Fruit fly (Drosophila melanogaster) whole organism, prepupa: ENCODE measurements around the gene CG15643.

Source experiments
- Blimp-1 ChIP-seq: fragments of 200-800 bp; sonication (Bioruptor generic); optimal IDR thresholded peaks from 3 replicates; lab custom pipeline; 2017; ENCODE audit warnings: missing biosample characterization, missing genetic modification characterization, mild to moderate bottlenecking, moderate library complexity, missing genetic modification reagents
- CG10669 ChIP-seq: fragments of 200-800 bp; sonication (Bioruptor generic); optimal IDR thresholded peaks from 3 replicates; lab custom pipeline; 2018; ENCODE audit warnings: missing biosample characterization, mild to moderate bottlenecking, missing genetic modification characterization, moderate library complexity
- CG11294 ChIP-seq: fragments of 200-800 bp; sonication (Bioruptor generic); IDR thresholded peaks from 2 replicates; pipeline ENCODE4 v1.3.6; 2022; ENCODE audit warnings: missing biosample characterization, missing genetic modification characterization
- CG11762 ChIP-seq: fragments of 200-800 bp; sonication (Bioruptor generic); optimal IDR thresholded peaks from 3 replicates; lab custom pipeline; 2016; ENCODE audit warnings: missing biosample characterization, missing genetic modification characterization; ENCODE audit not compliant: insufficient read depth
- CG11902 ChIP-seq: fragments of 200-800 bp; sonication (Bioruptor generic); optimal IDR thresholded peaks from 3 replicates; lab custom pipeline; 2016; ENCODE audit warnings: missing biosample characterization, missing genetic modification characterization
- CG15336 ChIP-seq: fragments of 200-800 bp; sonication (Bioruptor generic); IDR thresholded peaks from 2 replicates; pipeline ENCODE4 v1.3.6; 2022; ENCODE audit warnings: missing biosample characterization, missing genetic modification characterization
- CG16779 ChIP-seq: fragments of 200-800 bp; sonication (Bioruptor generic); optimal IDR thresholded peaks from 3 replicates; lab custom pipeline; 2017; ENCODE audit warnings: missing biosample characterization, mild to moderate bottlenecking, missing genetic modification characterization
- CG3032 ChIP-seq: fragments of 200-800 bp; optimal IDR thresholded peaks from 2 replicates; lab custom pipeline; 2019; ENCODE audit warnings: missing biosample characterization, mild to moderate bottlenecking, missing genetic modification characterization, moderate library complexity
- CG31627 ChIP-seq: fragments of 200-800 bp; sonication (Bioruptor generic); optimal IDR thresholded peaks from 3 replicates; lab custom pipeline; 2016; ENCODE audit warnings: missing biosample characterization, missing genetic modification characterization
- CG32006 ChIP-seq: fragments of 200-800 bp; sonication (Bioruptor generic); optimal IDR thresholded peaks from 3 replicates; lab custom pipeline; 2017; ENCODE audit warnings: missing biosample characterization, mild to moderate bottlenecking, missing genetic modification characterization
- CG34406 ChIP-seq: fragments of 200-800 bp; sonication (Bioruptor generic); optimal IDR thresholded peaks from 3 replicates; lab custom pipeline; 2016; ENCODE audit warnings: missing biosample characterization, missing genetic modification characterization
- CG3919 ChIP-seq: fragments of 200-800 bp; sonication (Bioruptor generic); optimal IDR thresholded peaks from 3 replicates; lab custom pipeline; 2016; ENCODE audit warnings: missing biosample characterization, missing genetic modification characterization
- CG4318 ChIP-seq: fragments of 200-800 bp; sonication (Bioruptor generic); optimal IDR thresholded peaks from 3 replicates; lab custom pipeline; 2017; ENCODE audit warnings: missing biosample characterization, mild to moderate bottlenecking, missing genetic modification characterization
- CG6163 ChIP-seq: fragments of 200-800 bp; sonication (Bioruptor generic); IDR thresholded peaks from 3 replicates; pipeline ENCODE4 v1.3.6; 2022; ENCODE audit warnings: missing biosample characterization, missing genetic modification characterization
- CG6276 ChIP-seq: fragments of 200-800 bp; sonication (Bioruptor generic); optimal IDR thresholded peaks from 2 replicates; lab custom pipeline; 2017; ENCODE audit warnings: missing biosample characterization, mild to moderate bottlenecking, missing genetic modification characterization
- CG6792 ChIP-seq: fragments of 200-800 bp; sonication (Bioruptor generic); optimal IDR thresholded peaks from 3 replicates; lab custom pipeline; 2016; ENCODE audit warnings: missing biosample characterization, missing genetic modification characterization
- CG6808 ChIP-seq: fragments of 200-800 bp; sonication (Bioruptor generic); optimal IDR thresholded peaks from 3 replicates; lab custom pipeline; 2017; ENCODE audit warnings: missing biosample characterization, missing genetic modification characterization, mild to moderate bottlenecking, moderate library complexity, missing genetic modification reagents
- CG7368 ChIP-seq: fragments of 200-800 bp; sonication (Bioruptor generic); optimal IDR thresholded peaks from 3 replicates; lab custom pipeline; 2016; ENCODE audit warnings: missing biosample characterization, missing genetic modification characterization
- CG8119 ChIP-seq: fragments of 200-800 bp; sonication (Bioruptor generic); IDR thresholded peaks from 3 replicates; pipeline ENCODE4 v1.3.6; 2022; ENCODE audit warnings: missing biosample characterization, missing genetic modification characterization
- CG8319 ChIP-seq: fragments of 200-800 bp; sonication (Bioruptor generic); optimal IDR thresholded peaks from 3 replicates; lab custom pipeline; 2016; ENCODE audit warnings: missing biosample characterization, missing genetic modification characterization
- CG9139 ChIP-seq: fragments of 200-800 bp; sonication (Bioruptor generic); optimal IDR thresholded peaks from 3 replicates; lab custom pipeline; 2017; ENCODE audit warnings: missing biosample characterization, mild to moderate bottlenecking, missing genetic modification characterization
- Eip75B ChIP-seq: fragments of 200-800 bp; sonication (Bioruptor generic); optimal IDR thresholded peaks from 3 replicates; lab custom pipeline; 2016; ENCODE audit warnings: missing biosample characterization, missing genetic modification characterization
- Eip78C ChIP-seq: fragments of 200-800 bp; sonication (Bioruptor generic); peaks from one replicate; lab custom pipeline; 2016; ENCODE audit warnings: missing biosample characterization, missing genetic modification characterization
- Ets21C ChIP-seq: fragments of 200-800 bp; sonication (Bioruptor generic); optimal IDR thresholded peaks from 3 replicates; lab custom pipeline; 2016; ENCODE audit warnings: missing biosample characterization, missing genetic modification characterization
- Ets96B ChIP-seq: fragments of 200-800 bp; optimal IDR thresholded peaks from 2 replicates; lab custom pipeline; 2019; ENCODE audit warnings: missing biosample characterization, mild to moderate bottlenecking, missing genetic modification characterization, moderate library complexity
- Hr38 ChIP-seq: sonication (Bioruptor generic); optimal IDR thresholded peaks from 2 replicates; lab custom pipeline; 2016; ENCODE audit warnings: missing biosample characterization, missing genetic modification characterization
- Hr39 ChIP-seq: fragments of 200-800 bp; sonication (Bioruptor generic); optimal IDR thresholded peaks from 2 replicates; lab custom pipeline; 2016; ENCODE audit warnings: missing biosample characterization, missing genetic modification characterization
- Hr4 ChIP-seq: fragments of 200-800 bp; sonication (Bioruptor generic); optimal IDR thresholded peaks from 3 replicates; lab custom pipeline; 2016; ENCODE audit warnings: missing biosample characterization, missing genetic modification characterization
- OdsH ChIP-seq: fragments of 200-800 bp; sonication (Bioruptor generic); optimal IDR thresholded peaks from 3 replicates; lab custom pipeline; 2016; ENCODE audit warnings: missing biosample characterization, missing genetic modification characterization
- Smox ChIP-seq: fragments of 200-800 bp; sonication (Bioruptor generic); optimal IDR thresholded peaks from 3 replicates; lab custom pipeline; 2016; ENCODE audit warnings: missing biosample characterization, missing genetic modification characterization
- Sox102F ChIP-seq: fragments of 200-800 bp; sonication (Bioruptor generic); optimal IDR thresholded peaks from 2 replicates; lab custom pipeline; 2016; ENCODE audit warnings: missing biosample characterization, mild to moderate bottlenecking, missing genetic modification characterization
- Sox14 ChIP-seq: fragments of 200-800 bp; sonication (Bioruptor generic); optimal IDR thresholded peaks from 3 replicates; lab custom pipeline; 2016; ENCODE audit warnings: missing biosample characterization, missing genetic modification characterization
- Sox15 ChIP-seq: fragments of 200-800 bp; sonication (Bioruptor generic); optimal IDR thresholded peaks from 3 replicates; lab custom pipeline; 2016; ENCODE audit warnings: missing biosample characterization, missing genetic modification characterization
- acj6 ChIP-seq: fragments of 200-800 bp; sonication (Bioruptor generic); optimal IDR thresholded peaks from 3 replicates; lab custom pipeline; 2016; ENCODE audit warnings: missing biosample characterization, missing genetic modification characterization
- cyc ChIP-seq: fragments of 200-800 bp; sonication (Bioruptor generic); optimal IDR thresholded peaks from 3 replicates; lab custom pipeline; 2016; ENCODE audit warnings: missing biosample characterization, missing genetic modification characterization
- dac ChIP-seq: fragments of 200-800 bp; sonication (Bioruptor generic); optimal IDR thresholded peaks from 2 replicates; lab custom pipeline; 2017; ENCODE audit warnings: missing biosample characterization, mild to moderate bottlenecking, missing genetic modification characterization
- dsx ChIP-seq: fragments of 200-800 bp; optimal IDR thresholded peaks from 3 replicates; lab custom pipeline; 2019; ENCODE audit warnings: missing biosample characterization, mild to moderate bottlenecking, missing genetic modification characterization, moderate library complexity; ENCODE audit not compliant: poor library complexity, severe bottlenecking
- eg ChIP-seq: fragments of 200-800 bp; sonication (Bioruptor generic); IDR thresholded peaks from 3 replicates; pipeline ENCODE4 v1.3.6; 2022; ENCODE audit warnings: missing biosample characterization, missing genetic modification characterization
- esn ChIP-seq: fragments of 200-800 bp; sonication (Bioruptor generic); optimal IDR thresholded peaks from 2 replicates; lab custom pipeline; 2016; ENCODE audit warnings: missing biosample characterization, mild to moderate bottlenecking, missing genetic modification characterization, moderate library complexity
- fd85E ChIP-seq: fragments of 200-800 bp; sonication (Bioruptor generic); optimal IDR thresholded peaks from 3 replicates; lab custom pipeline; 2016; ENCODE audit warnings: missing biosample characterization, missing genetic modification characterization
- fkh ChIP-seq: fragments of 200-800 bp; sonication (Bioruptor generic); optimal IDR thresholded peaks from 3 replicates; lab custom pipeline; 2017; ENCODE audit warnings: missing biosample characterization, mild to moderate bottlenecking, missing genetic modification characterization, moderate library complexity
- net ChIP-seq: fragments of 200-800 bp; sonication (Bioruptor generic); optimal IDR thresholded peaks from 3 replicates; lab custom pipeline; 2016; ENCODE audit warnings: missing biosample characterization, missing genetic modification characterization
- pdm3 ChIP-seq: fragments of 200-800 bp; sonication (Bioruptor generic); optimal IDR thresholded peaks from 3 replicates; lab custom pipeline; 2016; ENCODE audit warnings: missing biosample characterization, missing genetic modification characterization
- salr ChIP-seq, 2 experiments: fragments of 200-800 bp; sonication (Bioruptor generic); optimal IDR thresholded peaks; 3 replicates each; lab custom pipeline; 2016 to 2018; ENCODE audit warnings: missing biosample characterization in 2 of 2, missing genetic modification characterization in 2 of 2, mild to moderate bottlenecking in 1 of 2
- spab ChIP-seq: fragments of 200-800 bp; sonication (Bioruptor generic); optimal IDR thresholded peaks from 2 replicates; lab custom pipeline; 2017; ENCODE audit warnings: missing biosample characterization, mild to moderate bottlenecking, missing genetic modification characterization, missing genetic modification reagents
- ss ChIP-seq, 2 experiments: fragments of 200-800 bp; sonication (Bioruptor generic); optimal IDR thresholded peaks; 2 replicates in 1 of 2; 3 replicates in 1 of 2; lab custom pipeline; 2017 to 2018; ENCODE audit warnings: mild to moderate bottlenecking in 2 of 2, missing biosample characterization in 2 of 2, missing genetic modification characterization in 2 of 2, moderate library complexity in 1 of 2
- vri ChIP-seq: fragments of 200-800 bp; sonication (Bioruptor generic); optimal IDR thresholded peaks from 3 replicates; lab custom pipeline; 2016; ENCODE audit warnings: missing biosample characterization, mild to moderate bottlenecking, missing genetic modification characterization

CG15643 gene

dm6 chrX:15555945-15556344 lies 16.0 kb downstream of the CG15643 start, which contains the start of gene CG42300:
CG42300 (minus strand) TSS chrX:15556045.
- TF ChIP-seq CG8119 (GFP tag; lab: Robert Waterston, UW) (no peak), ss (GFP tag; optimal IDR thresholded peaks at IDR 0.05; lab: Kevin White, UChicago) (no peak), esn (GFP tag; lab: Kevin White, UChicago) (no peak), CG11902 (GFP tag; lab: Kevin White, UChicago) (no peak), CG31627 (no peak), acj6 (GFP tag; lab: Kevin White, UChicago) (no peak), CG11762 (no peak), Sox102F (GFP tag; lab: Kevin White, UChicago) (no peak), CG11294 (GFP tag; lab: Robert Waterston, UW) (no peak), vri (GFP tag; lab: Kevin White, UChicago) (no peak), CG34406 (GFP tag; lab: Kevin White, UChicago) (no peak), CG3919 (GFP tag; lab: Kevin White, UChicago) (no peak), Blimp-1 (no peak), CG8319 (no peak), CG15336 (GFP tag; lab: Robert Waterston, UW) (no peak), CG4318 (GFP tag; lab: Kevin White, UChicago) (no peak), Sox15 (GFP tag; lab: Kevin White, UChicago) (no peak)

- TF ChIP-seq CG7368 (GFP tag; lab: Kevin White, UChicago) = peak; percentile 91
- peak; percentile 91 for TF ChIP-seq CG4318 (GFP tag; lab: Kevin White, UChicago)
- peak; percentile 94 for TF ChIP-seq Sox102F (GFP tag; lab: Kevin White, UChicago)
- TF ChIP-seq CG8319 = peak; percentile 87
- peak; percentile 79 for TF ChIP-seq CG11902 (GFP tag; lab: Kevin White, UChicago)
- TF ChIP-seq fd85E = peak; percentile 78
- peak; percentile 90 for TF ChIP-seq Eip75B (GFP tag; lab: Kevin White, UChicago)
- peak; percentile 92 for TF ChIP-seq Hr4 (GFP tag; lab: Kevin White, UChicago)
- peak; percentile 89 for TF ChIP-seq CG31627
- TF ChIP-seq Sox14 (GFP tag; lab: Kevin White, UChicago) = peak; percentile 94
- TF ChIP-seq CG10669 (GFP tag; lab: Kevin White, UChicago) = peak; percentile 91
- TF ChIP-seq CG6808 (GFP tag; lab: Kevin White, UChicago) = peak; percentile 91
- peak; percentile 88 for TF ChIP-seq Ets96B (tag; lab: Kevin White, UChicago)
- TF ChIP-seq CG8119 (GFP tag; lab: Robert Waterston, UW) = peak; percentile 92
- peak; percentile 91 for TF ChIP-seq CG6276 (GFP tag; lab: Kevin White, UChicago)
- peak; percentile 92 for TF ChIP-seq pdm3 (GFP tag; lab: Kevin White, UChicago)
- TF ChIP-seq CG16779 = peak; percentile 84
- peak; percentile 89 for TF ChIP-seq CG11762
- peak; percentile 93 for TF ChIP-seq esn (GFP tag; lab: Kevin White, UChicago)
- TF ChIP-seq Hr39 (GFP tag; lab: Kevin White, UChicago) = peak; percentile 84
- peak; percentile 93 for TF ChIP-seq CG3919 (GFP tag; lab: Kevin White, UChicago)
- TF ChIP-seq net (GFP tag; lab: Kevin White, UChicago) = peak; percentile 95
- peak; percentile 84 for TF ChIP-seq CG9139
- TF ChIP-seq dac (GFP tag; lab: Kevin White, UChicago) = peak; percentile 91
- TF ChIP-seq fkh = peak; percentile 35
- TF ChIP-seq vri (GFP tag; lab: Kevin White, UChicago) = peak; percentile 89
- TF ChIP-seq salr (GFP tag; optimal IDR thresholded peaks at IDR 0.05; lab: Kevin White, UChicago) = peak; percentile 69 to 89
- TF ChIP-seq eg (GFP tag; lab: Robert Waterston, UW) = peak; percentile 83
- peak; percentile 85 for TF ChIP-seq cyc (GFP tag; lab: Kevin White, UChicago)
- peak; percentile 93 for TF ChIP-seq OdsH (GFP tag; lab: Kevin White, UChicago)
- TF ChIP-seq Eip78C (GFP tag; lab: Kevin White, UChicago) = peak; percentile 98
- TF ChIP-seq Ets21C (GFP tag; lab: Kevin White, UChicago) = peak; percentile 85
- TF ChIP-seq Hr38 (GFP tag; lab: Kevin White, UChicago) = no peak
- peak; percentile 87 for TF ChIP-seq CG3032 (tag; lab: Kevin White, UChicago)
- peak; percentile 81 for TF ChIP-seq dsx (GFP tag; lab: Kevin White, UChicago)
- peak; percentile 93 for TF ChIP-seq Smox
- TF ChIP-seq spab (GFP tag; lab: Kevin White, UChicago) = peak; percentile 88
- peak; percentile 93 for TF ChIP-seq CG6792 (GFP tag; lab: Kevin White, UChicago)
- peak; percentile 95 for TF ChIP-seq CG32006 (GFP tag; lab: Kevin White, UChicago)
- TF ChIP-seq ss (GFP tag; optimal IDR thresholded peaks at IDR 0.05; lab: Kevin White, UChicago) = peak; percentile 85 to 93
- peak; percentile 88 for TF ChIP-seq Sox15 (GFP tag; lab: Kevin White, UChicago)
- TF ChIP-seq CG11294 (GFP tag; lab: Robert Waterston, UW) = peak; percentile 76; the same call in 1 of the 2 replicates
- TF ChIP-seq CG6163 (GFP tag; lab: Robert Waterston, UW) = peak; percentile 79
Observed at dm6 chrX:15554256-15554678, 17.7 kb downstream of the CG15643 start, which contains the start of gene Ac13E. Ac13E (minus strand) TSS chrX:15554278.
